Worm (Caenorhabditis elegans): ENCODE measurements around the gene F13H10.3.

ce11 chrIV:11008255-11008654, 7.5 kb downstream of the F13H10.3 start:
- TF ChIP-seq klf-2 (GFP tag; conservative IDR thresholded peaks at IDR 0.05), result no peak
- no peak for TF ChIP-seq cog-1 (tag; optimal IDR thresholded peaks at IDR 0.05)

Data from whole organism, midembryonic.